Fruit fly (Drosophila melanogaster) ovary, adult (tissue): ENCODE results near the gene CG17570.

ENCODE experiments used
- CG17801 ChIP-seq: fragments of 200-800 bp; optimal IDR thresholded peaks from 2 replicates; lab custom pipeline; 2019; ENCODE audit warnings: missing biosample characterization, mild to moderate bottlenecking, missing genetic modification characterization, moderate library complexity; ENCODE audit not compliant: partially characterized antibody

The CG17570 gene

DNA sequence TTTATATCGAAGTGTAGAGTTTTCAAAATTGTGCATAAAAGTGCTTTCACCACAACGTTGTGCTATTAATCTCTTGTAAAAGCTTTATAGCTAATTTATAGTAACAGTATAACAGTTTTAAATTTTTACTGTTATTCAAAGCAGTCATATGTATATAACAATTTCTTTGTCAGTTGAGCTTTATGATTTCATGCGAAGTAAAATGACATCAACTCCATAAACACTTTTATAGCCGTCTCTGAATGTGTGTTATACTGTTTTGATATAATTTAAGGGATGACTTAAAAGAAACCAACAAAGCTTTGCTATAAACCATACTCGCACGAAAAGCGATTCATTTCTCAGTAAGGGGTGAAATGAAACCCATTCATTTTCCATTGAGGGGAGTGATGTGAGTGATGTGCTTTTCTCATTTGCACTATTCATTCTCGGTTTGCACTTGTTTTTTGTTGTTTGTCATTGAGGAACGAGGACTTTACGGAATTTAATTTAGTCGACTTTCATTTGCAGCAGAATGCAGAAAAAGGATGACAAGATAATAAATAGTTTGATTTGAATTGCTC is 34.3 kb downstream of the CG17570 start:
- TF ChIP-seq CG17801, result no peak

DNA sequence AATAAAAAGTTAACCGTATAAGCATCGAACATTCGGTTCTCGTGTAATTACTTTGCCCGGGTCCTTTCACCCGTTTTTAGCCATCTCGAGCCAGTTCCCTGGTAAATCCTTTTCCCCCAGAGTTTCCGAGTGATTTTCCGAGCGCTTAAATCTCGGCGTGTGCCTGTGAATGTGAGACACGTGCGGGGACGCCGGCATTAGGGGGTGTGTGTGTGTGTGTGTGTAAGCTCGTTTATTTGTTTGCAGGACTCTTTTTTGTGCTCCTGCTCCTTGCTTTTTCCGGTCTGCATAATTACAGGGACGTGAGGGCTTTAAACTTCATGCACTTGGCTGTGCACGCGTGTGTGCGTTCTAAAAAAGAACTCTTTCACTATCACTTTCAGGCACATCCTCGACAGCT is 38.4 kb downstream of the CG17570 start:
- TF ChIP-seq CG17801, result no peak

DNA sequence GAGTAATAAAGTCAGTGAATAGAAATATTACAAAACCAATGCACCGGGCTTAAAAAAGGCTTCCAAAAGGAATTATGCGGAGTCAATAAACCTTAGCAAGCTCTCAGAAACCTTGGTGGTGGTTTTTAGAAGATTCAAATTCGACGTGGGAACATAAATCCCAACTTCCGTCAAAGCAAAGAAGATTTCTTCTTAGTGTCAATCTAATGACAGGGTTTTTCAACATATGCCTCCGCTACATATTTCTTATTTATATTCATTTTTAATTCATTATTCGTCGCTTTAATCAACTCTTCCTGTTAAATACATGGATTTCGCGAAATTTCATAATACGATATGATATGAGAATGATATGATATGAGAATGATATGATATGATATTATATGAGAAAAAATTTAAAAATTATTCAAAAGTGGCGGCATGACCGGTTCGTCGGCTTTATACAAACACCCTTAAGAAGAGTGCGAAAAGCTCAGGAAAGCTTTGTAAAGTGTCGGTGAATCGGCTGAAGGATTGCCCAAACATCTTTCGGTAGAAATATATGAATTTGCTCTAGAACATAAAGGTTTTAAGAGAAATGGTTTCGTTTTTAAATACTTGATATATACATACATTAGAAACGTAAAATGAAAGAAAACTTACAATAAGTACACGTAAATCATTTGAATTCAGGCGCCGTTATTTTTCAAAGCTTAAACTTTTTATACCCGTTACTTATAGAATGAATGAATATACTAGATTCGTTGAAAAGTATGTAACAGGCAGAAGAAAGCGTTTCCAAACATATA is 41.1 kb downstream of the CG17570 start:
- no peak for TF ChIP-seq CG17801
